Fruit fly (Drosophila melanogaster) whole organism, prepupa: ENCODE measurements around the gene mamo.
A peak's percentile ranks its signal among the peaks of the same experiment; 100 is the strongest.

ENCODE experiments used
- Blimp-1 ChIP-seq: fragments of 200-800 bp; sonication (Bioruptor generic); optimal IDR thresholded peaks from 3 replicates; lab custom pipeline; 2017; ENCODE audit warnings: missing biosample characterization, missing genetic modification characterization, mild to moderate bottlenecking, moderate library complexity, missing genetic modification reagents
- CG10631 ChIP-seq: fragments of 200-800 bp; sonication (Bioruptor generic); optimal IDR thresholded peaks from 2 replicates; lab custom pipeline; 2016; ENCODE audit warnings: missing biosample characterization, missing genetic modification characterization
- CG11294 ChIP-seq: fragments of 200-800 bp; sonication (Bioruptor generic); IDR thresholded peaks from 2 replicates; pipeline ENCODE4 v1.3.6; 2022; ENCODE audit warnings: missing biosample characterization, missing genetic modification characterization
- CG15336 ChIP-seq: fragments of 200-800 bp; sonication (Bioruptor generic); IDR thresholded peaks from 2 replicates; pipeline ENCODE4 v1.3.6; 2022; ENCODE audit warnings: missing biosample characterization, missing genetic modification characterization
- CG3032 ChIP-seq: fragments of 200-800 bp; optimal IDR thresholded peaks from 2 replicates; lab custom pipeline; 2019; ENCODE audit warnings: missing biosample characterization, mild to moderate bottlenecking, missing genetic modification characterization, moderate library complexity
- CG7368 ChIP-seq: fragments of 200-800 bp; sonication (Bioruptor generic); optimal IDR thresholded peaks from 3 replicates; lab custom pipeline; 2016; ENCODE audit warnings: missing biosample characterization, missing genetic modification characterization
- Eip78C ChIP-seq: fragments of 200-800 bp; sonication (Bioruptor generic); peaks from one replicate; lab custom pipeline; 2016; ENCODE audit warnings: missing biosample characterization, missing genetic modification characterization
- Ets21C ChIP-seq: fragments of 200-800 bp; sonication (Bioruptor generic); optimal IDR thresholded peaks from 3 replicates; lab custom pipeline; 2016; ENCODE audit warnings: missing biosample characterization, missing genetic modification characterization
- dsx ChIP-seq: fragments of 200-800 bp; optimal IDR thresholded peaks from 3 replicates; lab custom pipeline; 2019; ENCODE audit warnings: missing biosample characterization, mild to moderate bottlenecking, missing genetic modification characterization, moderate library complexity; ENCODE audit not compliant: poor library complexity, severe bottlenecking
- fkh ChIP-seq: fragments of 200-800 bp; sonication (Bioruptor generic); optimal IDR thresholded peaks from 3 replicates; lab custom pipeline; 2017; ENCODE audit warnings: missing biosample characterization, mild to moderate bottlenecking, missing genetic modification characterization, moderate library complexity
- topi ChIP-seq: fragments of 200-800 bp; sonication (Bioruptor generic); optimal IDR thresholded peaks from 3 replicates; lab custom pipeline; 2016; ENCODE audit warnings: missing biosample characterization, missing genetic modification characterization

DNA sequence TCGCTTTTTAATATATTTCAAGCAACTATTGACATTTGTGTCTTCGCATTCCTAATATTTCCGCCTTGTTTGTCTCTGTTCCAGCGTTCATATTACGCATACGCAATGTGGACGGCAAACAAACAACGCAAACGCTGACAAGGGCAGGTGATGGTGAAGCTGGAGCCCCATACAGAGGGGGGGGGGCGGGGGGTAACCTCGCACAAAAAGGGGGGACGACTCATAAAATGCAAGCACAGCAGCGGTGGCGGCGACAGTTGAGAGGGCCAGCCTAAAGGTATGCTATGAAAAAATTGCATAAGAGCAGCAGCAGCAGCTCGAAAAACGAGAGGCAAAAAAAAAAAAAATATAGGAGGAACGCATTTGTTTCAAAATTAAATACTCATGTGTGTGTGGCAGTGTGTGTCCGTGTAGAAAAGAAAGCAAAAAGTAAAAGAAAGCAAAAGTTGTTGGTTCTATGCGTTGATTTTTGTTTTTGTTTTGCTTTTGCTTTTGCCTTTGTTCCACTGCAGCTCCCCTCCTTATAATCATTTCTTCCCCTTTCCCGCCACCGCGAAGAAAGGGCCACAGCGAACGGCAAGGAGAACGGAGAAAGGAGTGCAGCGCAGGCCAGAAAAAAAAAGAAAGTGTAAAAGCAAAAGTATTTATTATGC lies 111.0 kb downstream of the mamo start:
- TF ChIP-seq Ets21C (GFP tag; lab: Kevin White, UChicago) (no peak), CG15336 (GFP tag; lab: Robert Waterston, UW) (peak; percentile 32; the same call in 1 of the 2 replicates), CG7368 (GFP tag; lab: Kevin White, UChicago) (peak; percentile 5), fkh (GFP tag; lab: Kevin White, UChicago) (peak; percentile 41), dsx (GFP tag; lab: Kevin White, UChicago) (peak; percentile 29), Eip78C (no peak), topi (no peak), CG10631 (no peak), CG3032 (peak; percentile 59), CG11294 (GFP tag; lab: Robert Waterston, UW) (no peak), Blimp-1 (GFP tag; lab: Kevin White, UChicago) (peak; percentile 2)
